Fruit fly (Drosophila melanogaster): ENCODE results near the gene CG44139.

dm6 chr2L:2390589-2390988 lies 34.0 kb upstream of the CG44139 start, which contains the start of gene CG43750:
- TF ChIP-seq psq (optimal IDR thresholded peaks at IDR 0.05) (no peak), pan (optimal IDR thresholded peaks at IDR 0.05) (no peak), EcR (GFP tag; optimal IDR thresholded peaks at IDR 0.05) (no peak)
